Fruit fly (Drosophila melanogaster): ENCODE results near the gene CG16782.

CG16782 gene

dm6 chrX:3485304-3485703 is 25.3 kb upstream of the CG16782 start, which contains the start of the genes CG14270 and CG10803 (continued):
- TF ChIP-seq Vsx1 (GFP tag; optimal IDR thresholded peaks at IDR 0.05), result peak; percentile 80
- peak; percentile 76 for TF ChIP-seq Bgb (GFP tag; IDR thresholded peaks at IDR 0.05; ENCODE audit: partially characterized antibody)
- TF ChIP-seq CG6791 (GFP tag; IDR thresholded peaks at IDR 0.05; ENCODE audit: partially characterized antibody), result peak; percentile 62; the same call in 2 of the 3 replicates
- no peak for TF ChIP-seq Doc2 (GFP tag; IDR thresholded peaks at IDR 0.05)
- TF ChIP-seq Dip3 (GFP tag; optimal IDR thresholded peaks at IDR 0.05), result no peak
- TF ChIP-seq Eip74EF (GFP tag; optimal IDR thresholded peaks at IDR 0.05), result no peak
- no peak for TF ChIP-seq CG12299 (tag; optimal IDR thresholded peaks at IDR 0.05)
- TF ChIP-seq Ets97D (GFP tag; optimal IDR thresholded peaks at IDR 0.05), result peak; percentile 57
- TF ChIP-seq vnd (GFP tag; IDR thresholded peaks at IDR 0.05; ENCODE audit: partially characterized antibody), result peak; percentile 85
- peak; percentile 71; the same call in 1 of the 2 replicates for TF ChIP-seq amos (GFP tag; IDR thresholded peaks at IDR 0.05; ENCODE audit: partially characterized antibody)
- TF ChIP-seq CG16779 (GFP tag; IDR thresholded peaks at IDR 0.05), result no peak
- peak; percentile 52 for TF ChIP-seq CG10267 (tag; optimal IDR thresholded peaks at IDR 0.05)
- TF ChIP-seq Antp (GFP tag; optimal IDR thresholded peaks at IDR 0.05), result no peak
- TF ChIP-seq CG3726 (GFP tag; IDR thresholded peaks at IDR 0.05), result no peak
- no peak for TF ChIP-seq cato (GFP tag; optimal IDR thresholded peaks at IDR 0.05; ENCODE audit: borderline replicate concordance)
- TF ChIP-seq CG15479 (GFP tag; optimal IDR thresholded peaks at IDR 0.05), result no peak
- TF ChIP-seq Myb (GFP tag; optimal IDR thresholded peaks at IDR 0.05), result peak; percentile 21
- TF ChIP-seq Rx (GFP tag; IDR thresholded peaks at IDR 0.05), result no peak
- peak; percentile 15 for TF ChIP-seq CG17186 (GFP tag; optimal IDR thresholded peaks at IDR 0.05)
- peak; percentile 23 for TF ChIP-seq grau (tag; optimal IDR thresholded peaks at IDR 0.05)
- no peak for TF ChIP-seq stc (GFP tag; IDR thresholded peaks at IDR 0.05)
- TF ChIP-seq Bteb2 (GFP tag; optimal IDR thresholded peaks at IDR 0.05), result no peak
- no peak for TF ChIP-seq CG3407 (GFP tag; optimal IDR thresholded peaks at IDR 0.05)
- TF ChIP-seq CG11085 (GFP tag; IDR thresholded peaks at IDR 0.05), result no peak
- peak; percentile 8 for TF ChIP-seq Hsf (GFP tag; optimal IDR thresholded peaks at IDR 0.05)
- no peak for TF ChIP-seq CG7928 (GFP tag; optimal IDR thresholded peaks at IDR 0.05)
- 0 out of 2 replicates have a peak, but pooled peaks have one; percentile 17 for TF ChIP-seq ato (GFP tag; IDR thresholded peaks at IDR 0.05; ENCODE audit: partially characterized antibody)
- TF ChIP-seq Pdp1 (GFP tag; optimal IDR thresholded peaks at IDR 0.05), result peak in 1 of 2 experiments; percentile 51
- no peak for TF ChIP-seq CG12219 (GFP tag; optimal IDR thresholded peaks at IDR 0.05)
- peak; percentile 74 for TF ChIP-seq MBD-R2 (GFP tag; IDR thresholded peaks at IDR 0.05)
- peak; percentile 68 for TF ChIP-seq Med (GFP tag)
- TF ChIP-seq fd102C (GFP tag; optimal IDR thresholded peaks at IDR 0.05), result no peak
- no peak for TF ChIP-seq ewg (GFP tag; optimal IDR thresholded peaks at IDR 0.05)
- TF ChIP-seq esg (GFP tag; conservative IDR thresholded peaks at IDR 0.05), result no peak
- TF ChIP-seq CG34224 (GFP tag; IDR thresholded peaks at IDR 0.05; ENCODE audit: partially characterized antibody), result peak; percentile 84
- TF ChIP-seq wdn (GFP tag; IDR thresholded peaks at IDR 0.05), result no peak
- peak; percentile 36 for TF ChIP-seq CG17359 (tag; optimal IDR thresholded peaks at IDR 0.05)
- TF ChIP-seq Taf1 (GFP tag; IDR thresholded peaks at IDR 0.05), result no peak
- no peak for TF ChIP-seq Fer2 (tag; optimal IDR thresholded peaks at IDR 0.05)
